Fruit fly (Drosophila melanogaster) whole organism, embryonic: Measurements from ENCODE around the gene Apoltp.
A peak's percentile ranks its signal among the peaks of the same experiment; 100 is the strongest.

Experiments
- ATbp ChIP-seq: fragments of 200-800 bp; sonication (Bioruptor generic); optimal IDR thresholded peaks from 2 replicates; lab custom pipeline; 2017; ENCODE audit warnings: missing biosample characterization, mild to moderate bottlenecking, missing genetic modification characterization, missing genetic modification reagents
- CG10321 ChIP-seq: fragments of 200-800 bp; sonication (Bioruptor generic); IDR thresholded peaks from 2 replicates; pipeline ENCODE4 v1.3.6; 2022; ENCODE audit warnings: missing biosample characterization, missing genetic modification characterization
- CG10654 ChIP-seq: fragments of 200-800 bp; sonication (Bioruptor generic); optimal IDR thresholded peaks from 2 replicates; lab custom pipeline; 2016; ENCODE audit warnings: missing biosample characterization, missing genetic modification characterization
- CG11398 ChIP-seq: fragments of 200-800 bp; sonication (Bioruptor generic); optimal IDR thresholded peaks from 2 replicates; lab custom pipeline; 2016; ENCODE audit warnings: missing biosample characterization, missing genetic modification characterization
- CG14710 ChIP-seq: fragments of 200-800 bp; sonication (Bioruptor generic); optimal IDR thresholded peaks from 3 replicates; lab custom pipeline; 2019; ENCODE audit warnings: missing biosample characterization, mild to moderate bottlenecking, missing genetic modification characterization, moderate library complexity
- CG15479 ChIP-seq: fragments of 200-800 bp; sonication (Bioruptor generic); optimal IDR thresholded peaks from 3 replicates; lab custom pipeline; 2019; ENCODE audit warnings: missing biosample characterization, mild to moderate bottlenecking, missing genetic modification characterization, moderate library complexity
- CG1602 ChIP-seq: fragments of 200-800 bp; sonication (Bioruptor generic); optimal IDR thresholded peaks from 3 replicates; lab custom pipeline; 2016; ENCODE audit warnings: missing biosample characterization, missing genetic modification characterization
- CG1603 ChIP-seq: fragments of 200-800 bp; sonication (Bioruptor generic); optimal IDR thresholded peaks from 2 replicates; lab custom pipeline; 2019; ENCODE audit warnings: missing biosample characterization, mild to moderate bottlenecking, missing genetic modification characterization, moderate library complexity
- CG16815 ChIP-seq: fragments of 200-800 bp; sonication (Bioruptor generic); optimal IDR thresholded peaks from 3 replicates; lab custom pipeline; 2017; ENCODE audit warnings: missing biosample characterization, mild to moderate bottlenecking, missing genetic modification characterization
- CG17829 ChIP-seq: fragments of 200-800 bp; optimal IDR thresholded peaks from 2 replicates; lab custom pipeline; 2019; ENCODE audit warnings: missing biosample characterization, mild to moderate bottlenecking, missing genetic modification characterization, moderate library complexity
- CG1792 ChIP-seq: fragments of 200-800 bp; sonication (Bioruptor generic); optimal IDR thresholded peaks from 2 replicates; lab custom pipeline; 2016; ENCODE audit warnings: missing biosample characterization, missing genetic modification characterization
- CG18476 ChIP-seq: fragments of 200-800 bp; sonication (Bioruptor generic); optimal IDR thresholded peaks from 2 replicates; lab custom pipeline; 2016; ENCODE audit warnings: missing biosample characterization, mild to moderate bottlenecking, missing genetic modification characterization
- CG18764 ChIP-seq: fragments of 200-800 bp; sonication (Bioruptor generic); optimal IDR thresholded peaks from 3 replicates; lab custom pipeline; 2016; ENCODE audit warnings: missing biosample characterization, missing genetic modification characterization
- CG2889 ChIP-seq: fragments of 200-800 bp; sonication (Bioruptor generic); IDR thresholded peaks from 3 replicates; pipeline ENCODE4 v1.3.6; 2022; ENCODE audit warnings: missing biosample characterization, missing genetic modification characterization
- CG32532 ChIP-seq: fragments of 200-800 bp; sonication (Bioruptor generic); IDR thresholded peaks from 2 replicates; pipeline ENCODE4 v1.3.6; 2022; ENCODE audit warnings: missing biosample characterization, missing genetic modification characterization
- CG3407 ChIP-seq: fragments of 200-800 bp; sonication (Bioruptor generic); optimal IDR thresholded peaks from 2 replicates; lab custom pipeline; 2018; ENCODE audit warnings: missing biosample characterization, mild to moderate bottlenecking, missing genetic modification characterization
- CG43689 ChIP-seq: fragments of 200-800 bp; sonication (Bioruptor generic); IDR thresholded peaks from 2 replicates; pipeline ENCODE4 v1.3.6; 2022; ENCODE audit warnings: missing biosample characterization, missing genetic modification characterization
- CG4404 ChIP-seq: fragments of 200-800 bp; sonication (Bioruptor generic); IDR thresholded peaks from 2 replicates; pipeline ENCODE4 v1.3.6; 2022; ENCODE audit warnings: missing biosample characterization, missing genetic modification characterization
- CG6689 ChIP-seq: fragments of 200-800 bp; sonication (Bioruptor generic); IDR thresholded peaks from 2 replicates; pipeline ENCODE4 v1.3.6; 2022; ENCODE audit warnings: missing biosample characterization, missing genetic modification characterization
- CG7745 ChIP-seq: fragments of 200-800 bp; sonication (Bioruptor generic); optimal IDR thresholded peaks from 2 replicates; lab custom pipeline; 2018; ENCODE audit warnings: missing biosample characterization, mild to moderate bottlenecking, missing genetic modification characterization, moderate library complexity
- CG8281 ChIP-seq: fragments of 200-800 bp; sonication (Bioruptor generic); optimal IDR thresholded peaks from 2 replicates; lab custom pipeline; 2018; ENCODE audit warnings: missing biosample characterization, mild to moderate bottlenecking, missing genetic modification characterization, moderate library complexity
- CG8924 ChIP-seq: fragments of 200-800 bp; optimal IDR thresholded peaks from 3 replicates; lab custom pipeline; 2019; ENCODE audit warnings: missing biosample characterization, mild to moderate bottlenecking, missing genetic modification characterization, moderate library complexity
- CG9609 ChIP-seq: fragments of 200-800 bp; sonication (Bioruptor generic); optimal IDR thresholded peaks from 3 replicates; lab custom pipeline; 2016; ENCODE audit warnings: missing biosample characterization, missing genetic modification characterization
- CTCF ChIP-seq: fragments of 200-800 bp; sonication (Bioruptor generic); optimal IDR thresholded peaks from 2 replicates; lab custom pipeline; 2017; ENCODE audit warnings: missing biosample characterization, mild to moderate bottlenecking, missing genetic modification characterization, moderate library complexity
- CrebB ChIP-seq: fragments of 200-800 bp; sonication (Bioruptor generic); optimal IDR thresholded peaks from 3 replicates; lab custom pipeline; 2018; ENCODE audit warnings: missing biosample characterization, mild to moderate bottlenecking, missing genetic modification characterization
- D ChIP-seq, 2 experiments: fragments of 200-800 bp in 1 of 2; fragments of >200 bp in 1 of 2; sonication (Bioruptor generic) in 1 of 2; optimal IDR thresholded peaks; 2 replicates in 1 of 2; 3 replicates in 1 of 2; lab custom pipeline; 2017; ENCODE audit warnings: mild to moderate bottlenecking in 1 of 2, missing biosample characterization in 1 of 2, missing genetic modification characterization in 1 of 2, missing genetic modification reagents in 1 of 2
- Deaf1 ChIP-seq: fragments of 200-800 bp; optimal IDR thresholded peaks from 3 replicates; lab custom pipeline; 2019; ENCODE audit warnings: missing biosample characterization, mild to moderate bottlenecking, missing genetic modification characterization, moderate library complexity
- Doc2 ChIP-seq: fragments of 200-800 bp; sonication (Bioruptor generic); IDR thresholded peaks from 2 replicates; pipeline ENCODE4 v1.3.6; 2022; ENCODE audit warnings: missing biosample characterization, missing genetic modification characterization
- Dref ChIP-seq: fragments of 200-800 bp; sonication (Bioruptor generic); IDR thresholded peaks from 2 replicates; pipeline ENCODE4 v1.3.6; 2022; ENCODE audit warnings: missing biosample characterization, missing genetic modification characterization
- Drgx ChIP-seq: fragments of 200-800 bp; sonication (Bioruptor generic); IDR thresholded peaks from 2 replicates; pipeline ENCODE4 v1.3.6; 2022; ENCODE audit warnings: missing biosample characterization, missing genetic modification characterization
- Elba2 ChIP-seq: fragments of 200-800 bp; sonication (Bioruptor generic); optimal IDR thresholded peaks from 3 replicates; lab custom pipeline; 2016; ENCODE audit warnings: missing biosample characterization, missing genetic modification characterization
- MBD-R2 ChIP-seq: fragments of 200-800 bp; sonication (Bioruptor generic); IDR thresholded peaks from 2 replicates; pipeline ENCODE4 v1.3.6; 2022; ENCODE audit warnings: missing biosample characterization, missing genetic modification characterization
- NfI ChIP-seq: fragments of 200-800 bp; sonication (Bioruptor generic); optimal IDR thresholded peaks from 3 replicates; lab custom pipeline; 2018; ENCODE audit warnings: missing biosample characterization, mild to moderate bottlenecking, missing genetic modification characterization, moderate library complexity
- Sox100B ChIP-seq: fragments of 200-800 bp; sonication (Bioruptor generic); optimal IDR thresholded peaks from 3 replicates; lab custom pipeline; 2018; ENCODE audit warnings: missing biosample characterization, mild to moderate bottlenecking, missing genetic modification characterization
- Stat92E ChIP-seq, 3 experiments: fragments of >200 bp in 2 of 3; fragments of 200-800 bp in 1 of 3; sonication (Bioruptor generic) in 1 of 3; optimal IDR thresholded peaks; 2 replicates each; lab custom pipeline; 2017 to 2019; ENCODE audit warnings: missing biosample characterization in 3 of 3, missing genetic modification characterization in 3 of 3, mild to moderate bottlenecking in 1 of 3, moderate library complexity in 1 of 3
- bab2 ChIP-seq: fragments of 200-800 bp; sonication (Bioruptor generic); optimal IDR thresholded peaks from 2 replicates; lab custom pipeline; 2016; ENCODE audit warnings: missing biosample characterization, missing genetic modification characterization
- btn ChIP-seq: fragments of 200-800 bp; sonication (Bioruptor generic); optimal IDR thresholded peaks from 2 replicates; lab custom pipeline; 2016; ENCODE audit warnings: missing biosample characterization, missing genetic modification characterization
- cad ChIP-seq: fragments of >200 bp; optimal IDR thresholded peaks from 2 replicates; lab custom pipeline; 2017; ENCODE audit warnings: missing biosample characterization, missing genetic modification characterization
- chm ChIP-seq: fragments of 200-800 bp; sonication (Bioruptor generic); IDR thresholded peaks from 2 replicates; pipeline ENCODE4 v1.3.6; 2022; ENCODE audit warnings: missing biosample characterization, missing genetic modification characterization
- fd64A ChIP-seq: fragments of 200-800 bp; sonication (Bioruptor generic); optimal IDR thresholded peaks from 3 replicates; lab custom pipeline; 2018; ENCODE audit warnings: missing biosample characterization, mild to moderate bottlenecking, missing genetic modification characterization
- peb ChIP-seq: fragments of 200-800 bp; sonication (Bioruptor generic); IDR thresholded peaks from 2 replicates; pipeline ENCODE4 v1.3.6; 2022; ENCODE audit warnings: missing biosample characterization, missing genetic modification characterization
- pfk ChIP-seq: fragments of 200-800 bp; sonication (Bioruptor generic); optimal IDR thresholded peaks from 2 replicates; lab custom pipeline; 2018; ENCODE audit warnings: missing biosample characterization, mild to moderate bottlenecking, missing genetic modification characterization, moderate library complexity
- rib ChIP-seq: fragments of 200-800 bp; sonication (Bioruptor generic); IDR thresholded peaks from 2 replicates; pipeline ENCODE4 v1.3.6; 2022; ENCODE audit warnings: missing biosample characterization, missing genetic modification characterization
- run ChIP-seq: fragments of 200-800 bp; sonication (Bioruptor generic); optimal IDR thresholded peaks from 3 replicates; lab custom pipeline; 2018; ENCODE audit warnings: missing biosample characterization, mild to moderate bottlenecking, missing genetic modification characterization
- scrt ChIP-seq: fragments of 200-800 bp; sonication (Bioruptor generic); optimal IDR thresholded peaks from 2 replicates; lab custom pipeline; 2018; ENCODE audit warnings: missing biosample characterization, mild to moderate bottlenecking, missing genetic modification characterization, moderate library complexity
- sd ChIP-seq: fragments of 200-800 bp; sonication (Bioruptor generic); optimal IDR thresholded peaks from 3 replicates; lab custom pipeline; 2018; ENCODE audit warnings: missing biosample characterization, mild to moderate bottlenecking, missing genetic modification characterization, moderate library complexity
- slp2 ChIP-seq: fragments of 200-800 bp; sonication (Bioruptor generic); optimal IDR thresholded peaks from 2 replicates; lab custom pipeline; 2016; ENCODE audit warnings: missing biosample characterization, missing genetic modification characterization
- sna ChIP-seq: fragments of 200-800 bp; sonication (Bioruptor generic); IDR thresholded peaks from 2 replicates; pipeline ENCODE4 v1.3.6; 2022; ENCODE audit warnings: missing biosample characterization, missing genetic modification characterization; ENCODE audit not compliant: partially characterized antibody
- stwl ChIP-seq: fragments of 200-800 bp; sonication (Bioruptor generic); optimal IDR thresholded peaks from 3 replicates; lab custom pipeline; 2018; ENCODE audit warnings: missing biosample characterization, mild to moderate bottlenecking, missing genetic modification characterization, moderate library complexity
- tap ChIP-seq: fragments of 200-800 bp; optimal IDR thresholded peaks from 3 replicates; lab custom pipeline; 2019; ENCODE audit warnings: missing biosample characterization, mild to moderate bottlenecking, missing genetic modification characterization, moderate library complexity
- vfl ChIP-seq: fragments of 200-800 bp; sonication (Bioruptor generic); optimal IDR thresholded peaks from 2 replicates; lab custom pipeline; 2016; ENCODE audit warnings: missing biosample characterization, missing genetic modification characterization
- wek ChIP-seq: fragments of 200-800 bp; sonication (Bioruptor generic); optimal IDR thresholded peaks from 3 replicates; lab custom pipeline; 2018; ENCODE audit warnings: missing biosample characterization, mild to moderate bottlenecking, missing genetic modification characterization, moderate library complexity

The Apoltp gene

DNA sequence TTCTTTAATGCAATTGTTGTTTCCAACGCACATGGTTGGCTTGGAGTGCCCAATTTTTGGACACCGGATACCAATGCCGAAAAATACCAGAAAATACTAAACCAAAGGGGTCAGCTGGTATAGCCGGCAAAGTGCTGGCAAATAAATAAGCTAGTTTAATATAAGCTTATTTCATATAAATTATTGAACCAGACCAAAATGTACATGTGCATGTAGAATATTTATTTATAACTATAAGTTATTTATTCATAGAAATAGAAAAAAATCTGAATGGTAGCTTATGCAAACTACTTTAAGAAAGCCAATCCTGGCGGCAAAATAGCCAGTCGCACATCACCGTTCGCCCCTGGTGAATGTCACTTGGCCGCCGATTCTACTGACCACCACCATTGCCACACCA lies 66.5 kb downstream of the Apoltp start, which contains the start of gene pelo (continued):
- TF ChIP-seq rib (GFP tag; lab: Robert Waterston, UW), result no peak
- peak; percentile 5 for TF ChIP-seq ATbp
- peak; percentile 50 for TF ChIP-seq CG10654 (GFP tag; lab: Kevin White, UChicago)
- no peak for TF ChIP-seq chm (GFP tag; lab: Robert Waterston, UW)
- TF ChIP-seq CG1602 (GFP tag; lab: Kevin White, UChicago), result peak; percentile 54
- no peak for TF ChIP-seq peb
- no peak for TF ChIP-seq slp2
- no peak for TF ChIP-seq Drgx
- TF ChIP-seq CG10321 (GFP tag; lab: Robert Waterston, UW), result no peak
- TF ChIP-seq CG14710 (tag; lab: Kevin White, UChicago), result peak; percentile 74
- TF ChIP-seq tap (tag; lab: Kevin White, UChicago), result peak; percentile 24
- TF ChIP-seq wek, result no peak
- TF ChIP-seq CG1603 (tag; lab: Kevin White, UChicago), result no peak
- TF ChIP-seq CG4404 (GFP tag; lab: Robert Waterston, UW), result peak; percentile 57
- peak; percentile 75 for TF ChIP-seq CG8924 (tag; lab: Kevin White, UChicago)
- TF ChIP-seq pfk (GFP tag; lab: Kevin White, UChicago), result no peak
- TF ChIP-seq CG16815, result peak; percentile 53
- no peak for TF ChIP-seq sna
- peak in 1 of 3 experiments; percentile 2 for TF ChIP-seq Stat92E (GFP tag; optimal IDR thresholded peaks at IDR 0.05; lab: Kevin White, UChicago)
- TF ChIP-seq stwl (tag; lab: Kevin White, UChicago), result peak; percentile 40
- TF ChIP-seq CG2889 (GFP tag; lab: Robert Waterston, UW), result 0 out of 3 replicates have a peak, but pooled peaks have one; percentile 6
- TF ChIP-seq cad (GFP tag; lab: Kevin White, UChicago), result no peak
- TF ChIP-seq CG3407, result peak; percentile 49
- peak; percentile 76 for TF ChIP-seq CG32532 (GFP tag; lab: Robert Waterston, UW)
- TF ChIP-seq CG8281 (tag; lab: Kevin White, UChicago), result peak; percentile 4
- peak; percentile 1 for TF ChIP-seq vfl (GFP tag; lab: Kevin White, UChicago)
- no peak for TF ChIP-seq fd64A (GFP tag; lab: Kevin White, UChicago)
- peak; percentile 39 for TF ChIP-seq CG18476 (GFP tag; lab: Kevin White, UChicago)
- no peak for TF ChIP-seq bab2 (GFP tag; lab: Kevin White, UChicago)
- TF ChIP-seq CG15479 (GFP tag; lab: Kevin White, UChicago), result no peak
- no peak for TF ChIP-seq CrebB (tag; lab: Kevin White, UChicago)
- TF ChIP-seq D (optimal IDR thresholded peaks at IDR 0.05; lab: Kevin White, UChicago), result no peak
- TF ChIP-seq D (GFP tag; optimal IDR thresholded peaks at IDR 0.05; lab: Kevin White, UChicago), result peak; percentile 23
- peak; percentile 45 for TF ChIP-seq Deaf1 (tag; lab: Kevin White, UChicago)
- peak; percentile 91 for TF ChIP-seq MBD-R2 (GFP tag; lab: Robert Waterston, UW)
- TF ChIP-seq CG17829 (tag; lab: Kevin White, UChicago), result peak; percentile 71
- TF ChIP-seq sd (tag; lab: Kevin White, UChicago), result peak; percentile 60
- TF ChIP-seq CG43689, result no peak
- no peak for TF ChIP-seq CG11398 (GFP tag; lab: Kevin White, UChicago)
- TF ChIP-seq Doc2, result no peak
- peak; percentile 57 for TF ChIP-seq NfI (GFP tag; lab: Kevin White, UChicago)
- no peak for TF ChIP-seq CG9609
- no peak for TF ChIP-seq Dref
- peak; percentile 1 for TF ChIP-seq Elba2 (GFP tag; lab: Kevin White, UChicago)
- TF ChIP-seq Sox100B (GFP tag; lab: Kevin White, UChicago), result peak; percentile 60
- TF ChIP-seq btn (GFP tag; lab: Kevin White, UChicago), result no peak
- no peak for TF ChIP-seq CG7745 (tag; lab: Kevin White, UChicago)
- TF ChIP-seq CG1792 (GFP tag; lab: Kevin White, UChicago), result no peak
- TF ChIP-seq CTCF (GFP tag; lab: Kevin White, UChicago), result no peak
- TF ChIP-seq CG18764 (GFP tag; lab: Kevin White, UChicago), result peak; percentile 36
- TF ChIP-seq CG6689, result peak; percentile 72
- TF ChIP-seq scrt, result peak; percentile 66
- TF ChIP-seq run (tag; lab: Kevin White, UChicago), result peak; percentile 26
